Fruit fly (Drosophila melanogaster) whole organism, embryonic: ENCODE results near the gene Hecw.

Experiments used
- Aef1 ChIP-seq: fragments of 200-800 bp; sonication (Bioruptor generic); IDR thresholded peaks from 3 replicates; pipeline ENCODE4 v1.3.6; 2022; ENCODE audit warnings: missing biosample characterization, missing genetic modification characterization
- Atf-2 ChIP-seq: fragments of 200-800 bp; sonication (Bioruptor generic); optimal IDR thresholded peaks from 2 replicates; lab custom pipeline; 2016; ENCODE audit warnings: missing biosample characterization, missing genetic modification characterization
- CG11695 ChIP-seq: fragments of 200-800 bp; sonication (Bioruptor generic); IDR thresholded peaks from 3 replicates; pipeline ENCODE4 v1.3.6; 2022; ENCODE audit warnings: missing biosample characterization, missing genetic modification characterization
- CG11696 ChIP-seq: fragments of 200-800 bp; sonication (Bioruptor generic); IDR thresholded peaks from 2 replicates; pipeline ENCODE4 v1.3.6; 2022; ENCODE audit warnings: missing biosample characterization, missing genetic modification characterization
- CG12219 ChIP-seq: fragments of 200-800 bp; sonication (Bioruptor generic); optimal IDR thresholded peaks from 3 replicates; lab custom pipeline; 2018; ENCODE audit warnings: missing biosample characterization, mild to moderate bottlenecking, missing genetic modification characterization
- CG13123 ChIP-seq: fragments of 200-800 bp; sonication (Bioruptor generic); optimal IDR thresholded peaks from 2 replicates; lab custom pipeline; 2016; ENCODE audit warnings: missing biosample characterization, missing genetic modification characterization
- CG15011 ChIP-seq: fragments of 200-800 bp; sonication (Bioruptor generic); optimal IDR thresholded peaks from 3 replicates; lab custom pipeline; 2018; ENCODE audit warnings: missing biosample characterization, mild to moderate bottlenecking, missing genetic modification characterization
- CG1529 ChIP-seq: fragments of 200-800 bp; sonication (Bioruptor generic); optimal IDR thresholded peaks from 3 replicates; lab custom pipeline; 2018; ENCODE audit warnings: missing biosample characterization, missing genetic modification characterization
- CG16779 ChIP-seq: fragments of 200-800 bp; sonication (Bioruptor generic); IDR thresholded peaks from 2 replicates; pipeline ENCODE4 v1.3.6; 2022; ENCODE audit warnings: missing biosample characterization, missing genetic modification characterization
- CG17568 ChIP-seq: fragments of 200-800 bp; sonication (Bioruptor generic); optimal IDR thresholded peaks from 2 replicates; lab custom pipeline; 2018; ENCODE audit warnings: missing biosample characterization, mild to moderate bottlenecking, missing genetic modification characterization, moderate library complexity
- CG30431 ChIP-seq: fragments of 200-800 bp; sonication (Bioruptor generic); optimal IDR thresholded peaks from 2 replicates; lab custom pipeline; 2017; ENCODE audit warnings: missing biosample characterization, missing genetic modification characterization
- CG3163 ChIP-seq: fragments of 200-800 bp; sonication (Bioruptor generic); optimal IDR thresholded peaks from 3 replicates; lab custom pipeline; 2016; ENCODE audit warnings: missing biosample characterization, missing genetic modification characterization
- CG4424 ChIP-seq: fragments of 200-800 bp; sonication (Bioruptor generic); optimal IDR thresholded peaks from 3 replicates; lab custom pipeline; 2016; ENCODE audit warnings: missing biosample characterization, missing genetic modification characterization
- CG5953 ChIP-seq: fragments of 200-800 bp; sonication (Bioruptor generic); IDR thresholded peaks from 2 replicates; pipeline ENCODE4 v1.3.6; 2022; ENCODE audit warnings: missing biosample characterization, missing genetic modification characterization
- CG6854 ChIP-seq: fragments of 200-800 bp; sonication (Bioruptor generic); optimal IDR thresholded peaks from 3 replicates; lab custom pipeline; 2017; ENCODE audit warnings: missing biosample characterization, mild to moderate bottlenecking, missing genetic modification characterization
- CG7271 ChIP-seq: fragments of 200-800 bp; sonication (Bioruptor generic); optimal IDR thresholded peaks from 2 replicates; lab custom pipeline; 2018; ENCODE audit warnings: missing biosample characterization, mild to moderate bottlenecking, missing genetic modification characterization, moderate library complexity
- CG7963 ChIP-seq: fragments of 200-800 bp; sonication (Bioruptor generic); IDR thresholded peaks from 3 replicates; pipeline ENCODE4 v1.3.6; 2022; ENCODE audit warnings: missing biosample characterization, missing genetic modification characterization; ENCODE audit not compliant: partially characterized antibody
- CG8944 ChIP-seq: fragments of 200-800 bp; sonication (Bioruptor generic); optimal IDR thresholded peaks from 3 replicates; lab custom pipeline; 2016; ENCODE audit warnings: missing biosample characterization, missing genetic modification characterization
- CG9932 ChIP-seq: fragments of 200-800 bp; sonication (Bioruptor generic); IDR thresholded peaks from 2 replicates; pipeline ENCODE4 v1.3.6; 2022; ENCODE audit warnings: missing biosample characterization, missing genetic modification characterization
- D ChIP-seq, 2 experiments: fragments of 200-800 bp in 1 of 2; fragments of >200 bp in 1 of 2; sonication (Bioruptor generic) in 1 of 2; optimal IDR thresholded peaks; 2 replicates in 1 of 2; 3 replicates in 1 of 2; lab custom pipeline; 2017; ENCODE audit warnings: mild to moderate bottlenecking in 1 of 2, missing biosample characterization in 1 of 2, missing genetic modification characterization in 1 of 2, missing genetic modification reagents in 1 of 2
- E2f2 ChIP-seq: fragments of 200-800 bp; sonication (Bioruptor generic); IDR thresholded peaks from 2 replicates; pipeline ENCODE4 v1.3.6; 2022; ENCODE audit warnings: missing biosample characterization, missing genetic modification characterization
- Elba2 ChIP-seq: fragments of 200-800 bp; sonication (Bioruptor generic); optimal IDR thresholded peaks from 3 replicates; lab custom pipeline; 2016; ENCODE audit warnings: missing biosample characterization, missing genetic modification characterization
- H15 ChIP-seq: fragments of 200-800 bp; sonication (Bioruptor generic); IDR thresholded peaks from 3 replicates; pipeline ENCODE4 v1.3.6; 2022; ENCODE audit warnings: missing biosample characterization, missing genetic modification characterization
- Med ChIP-seq: fragments of 200-800 bp; sonication (Bioruptor generic); peaks from one replicate; lab custom pipeline; 2016; ENCODE audit warnings: missing biosample characterization, missing genetic modification characterization, mild to moderate bottlenecking, inconsistent platforms, moderate library complexity
- Mes4 ChIP-seq: fragments of 200-800 bp; sonication (Bioruptor generic); optimal IDR thresholded peaks from 2 replicates; lab custom pipeline; 2016; ENCODE audit warnings: missing biosample characterization, missing genetic modification characterization
- Oli ChIP-seq: fragments of 200-800 bp; sonication (Bioruptor generic); optimal IDR thresholded peaks from 2 replicates; lab custom pipeline; 2018; ENCODE audit warnings: missing biosample characterization, mild to moderate bottlenecking, missing genetic modification characterization, moderate library complexity
- Rx ChIP-seq: fragments of 200-800 bp; sonication (Bioruptor generic); IDR thresholded peaks from 2 replicates; pipeline ENCODE4 v1.3.6; 2022; ENCODE audit warnings: missing biosample characterization, missing genetic modification characterization
- Trl ChIP-seq, 3 experiments: fragments of >200 bp in 2 of 3; fragments of 200-800 bp in 1 of 3; sonication (Bioruptor generic) in 1 of 3; optimal IDR thresholded peaks; 2 replicates in 1 of 3; 3 replicates in 2 of 3; lab custom pipeline; 2016 to 2017; ENCODE audit warnings: missing biosample characterization in 1 of 3, missing genetic modification characterization in 1 of 3
- al ChIP-seq: fragments of 200-800 bp; sonication (Bioruptor generic); IDR thresholded peaks from 2 replicates; pipeline ENCODE4 v1.3.6; 2022; ENCODE audit warnings: missing biosample characterization, missing genetic modification characterization
- ap ChIP-seq: fragments of 200-800 bp; sonication (Bioruptor generic); IDR thresholded peaks from 2 replicates; pipeline ENCODE4 v1.3.6; 2022; ENCODE audit warnings: missing biosample characterization, missing genetic modification characterization
- ash1 ChIP-seq: fragments of 200-800 bp; sonication (Bioruptor generic); optimal IDR thresholded peaks from 2 replicates; lab custom pipeline; 2018; ENCODE audit warnings: missing biosample characterization, mild to moderate bottlenecking, missing genetic modification characterization
- bab2 ChIP-seq: fragments of 200-800 bp; sonication (Bioruptor generic); optimal IDR thresholded peaks from 2 replicates; lab custom pipeline; 2016; ENCODE audit warnings: missing biosample characterization, missing genetic modification characterization
- br ChIP-seq: fragments of >200 bp; optimal IDR thresholded peaks from 2 replicates; lab custom pipeline; 2017
- bsh ChIP-seq, 2 experiments: fragments of 200-800 bp; sonication (Bioruptor generic); optimal IDR thresholded peaks; 2 replicates each; lab custom pipeline; 2017 to 2018; ENCODE audit warnings: mild to moderate bottlenecking in 2 of 2, missing biosample characterization in 2 of 2, missing genetic modification characterization in 2 of 2, moderate library complexity in 1 of 2
- dimm ChIP-seq: fragments of 200-800 bp; sonication (Bioruptor generic); IDR thresholded peaks from 2 replicates; pipeline ENCODE4 v1.3.6; 2022; ENCODE audit warnings: missing biosample characterization, missing genetic modification characterization
- dm ChIP-seq: fragments of 200-800 bp; sonication (Bioruptor generic); optimal IDR thresholded peaks from 3 replicates; lab custom pipeline; 2016; ENCODE audit warnings: missing biosample characterization, missing genetic modification characterization
- exex ChIP-seq: fragments of 200-800 bp; sonication (Bioruptor generic); optimal IDR thresholded peaks from 4 replicates; lab custom pipeline; 2018; ENCODE audit warnings: missing biosample characterization, mild to moderate bottlenecking, missing genetic modification characterization, moderate library complexity
- gce ChIP-seq: fragments of 200-800 bp; sonication (Bioruptor generic); IDR thresholded peaks from 3 replicates; pipeline ENCODE4 v1.3.6; 2022; ENCODE audit warnings: missing biosample characterization, missing genetic modification characterization
- gsb ChIP-seq: fragments of 200-800 bp; sonication (Bioruptor generic); IDR thresholded peaks from 2 replicates; pipeline ENCODE4 v1.3.6; 2022; ENCODE audit warnings: missing biosample characterization, missing genetic modification characterization
- lbe ChIP-seq: fragments of 200-800 bp; sonication (Bioruptor generic); optimal IDR thresholded peaks from 2 replicates; lab custom pipeline; 2016; ENCODE audit warnings: missing biosample characterization, mild to moderate bottlenecking, missing genetic modification characterization
- mam ChIP-seq: fragments of 200-800 bp; sonication (Bioruptor generic); optimal IDR thresholded peaks from 3 replicates; lab custom pipeline; 2016; ENCODE audit warnings: missing biosample characterization, missing genetic modification characterization
- peb ChIP-seq: fragments of 200-800 bp; sonication (Bioruptor generic); IDR thresholded peaks from 2 replicates; pipeline ENCODE4 v1.3.6; 2022; ENCODE audit warnings: missing biosample characterization, missing genetic modification characterization
- prd ChIP-seq, 3 experiments: fragments of >200 bp in 2 of 3; fragments of 200-800 bp in 1 of 3; sonication (Bioruptor generic) in 1 of 3; optimal IDR thresholded peaks in 2 of 3; IDR thresholded peaks in 1 of 3; 2 replicates in 2 of 3; 3 replicates in 1 of 3; pipeline versions ENCODE4 v1.3.6 to Lab custom; 2017 to 2022; ENCODE audit warnings: missing biosample characterization in 1 of 3, missing genetic modification characterization in 1 of 3
- sc ChIP-seq, 3 experiments: fragments of >200 bp in 2 of 3; fragments of 200-800 bp in 1 of 3; sonication (Bioruptor generic) in 1 of 3; optimal IDR thresholded peaks; 2 replicates in 2 of 3; 3 replicates in 1 of 3; lab custom pipeline; 2017; ENCODE audit warnings: mild to moderate bottlenecking in 1 of 3, missing biosample characterization in 1 of 3, missing genetic modification characterization in 1 of 3, missing genetic modification reagents in 1 of 3
- sob ChIP-seq: fragments of 200-800 bp; sonication (Bioruptor generic); IDR thresholded peaks from 2 replicates; pipeline ENCODE4 v1.3.6; 2022; ENCODE audit warnings: missing biosample characterization, missing genetic modification characterization
- sqz ChIP-seq: fragments of 200-800 bp; sonication (Bioruptor generic); optimal IDR thresholded peaks from 3 replicates; lab custom pipeline; 2018; ENCODE audit warnings: missing biosample characterization, mild to moderate bottlenecking, missing genetic modification characterization
- tll ChIP-seq, 2 experiments: fragments of 200-800 bp in 1 of 2; fragments of >200 bp in 1 of 2; sonication (Bioruptor generic) in 1 of 2; optimal IDR thresholded peaks; 2 replicates each; lab custom pipeline; 2017 to 2019; ENCODE audit warnings: missing biosample characterization in 2 of 2, missing genetic modification characterization in 2 of 2, mild to moderate bottlenecking in 1 of 2, moderate library complexity in 1 of 2
- tna ChIP-seq: fragments of 200-800 bp; sonication (Bioruptor generic); IDR thresholded peaks from 2 replicates; pipeline ENCODE4 v1.3.6; 2022; ENCODE audit warnings: missing biosample characterization, missing genetic modification characterization; ENCODE audit not compliant: partially characterized antibody
- tup ChIP-seq: fragments of 200-800 bp; sonication (Bioruptor generic); optimal IDR thresholded peaks from 2 replicates; lab custom pipeline; 2016; ENCODE audit warnings: missing biosample characterization, mild to moderate bottlenecking, missing genetic modification characterization, moderate library complexity
- yki ChIP-seq: fragments of >200 bp; optimal IDR thresholded peaks from 3 replicates; lab custom pipeline; 2018

Hecw gene

DNA sequence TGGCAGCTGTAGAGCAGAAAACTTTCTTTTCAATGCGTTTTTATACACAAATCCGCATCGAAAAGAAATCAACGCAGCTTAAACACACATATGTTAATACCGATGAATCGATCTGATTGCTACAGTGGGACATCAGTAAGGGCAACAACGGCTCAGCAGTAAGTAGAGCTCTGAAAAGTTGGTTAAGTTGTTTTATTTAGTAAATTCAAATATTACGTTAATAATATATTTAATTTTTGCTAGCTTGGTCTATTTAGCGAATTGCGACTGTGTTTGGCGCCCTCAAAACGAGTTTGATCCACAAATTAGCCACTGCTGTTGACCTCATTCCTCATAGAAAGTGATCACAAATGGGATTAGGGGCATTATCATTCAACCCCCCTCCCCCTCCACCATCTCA is 43.3 kb downstream of the Hecw start (continued):
- TF ChIP-seq CG1529 (GFP tag; lab: Kevin White, UChicago) (peak; percentile 62), Med (GFP tag; lab: Kevin White, UChicago) (peak; percentile 84), CG8944 (no peak), gsb (GFP tag; lab: Robert Waterston, UW) (no peak), yki (lab: Kevin White, UChicago) (no peak), CG15011 (GFP tag; lab: Kevin White, UChicago) (no peak), Rx (GFP tag; lab: Robert Waterston, UW) (peak; percentile 47), sc (optimal IDR thresholded peaks at IDR 0.05; lab: Kevin White, UChicago) (no peak), sc (GFP tag; optimal IDR thresholded peaks at IDR 0.05; lab: Kevin White, UChicago) (no peak), CG9932 (GFP tag; lab: Robert Waterston, UW) (peak; percentile 32; the same call in 1 of the 2 replicates), Oli (tag; lab: Kevin White, UChicago) (peak; percentile 60), tna (no peak), Trl (optimal IDR thresholded peaks at IDR 0.05; lab: Kevin White, UChicago) (no peak), Trl (GFP tag; optimal IDR thresholded peaks at IDR 0.05; lab: Kevin White, UChicago) (no peak), CG16779 (no peak), gce (GFP tag; lab: Robert Waterston, UW) (peak; percentile 56; the same call in 1 of the 3 replicates), bab2 (GFP tag; lab: Kevin White, UChicago) (no peak), CG3163 (GFP tag; lab: Kevin White, UChicago) (no peak), CG17568 (GFP tag; lab: Kevin White, UChicago) (peak; percentile 2), ap (GFP tag; lab: Robert Waterston, UW) (peak; percentile 32; the same call in 1 of the 2 replicates), H15 (peak; percentile 65; the same call in 1 of the 3 replicates), CG13123 (GFP tag; lab: Kevin White, UChicago) (no peak), tup (GFP tag; lab: Kevin White, UChicago) (no peak), ash1 (GFP tag; lab: Kevin White, UChicago) (no peak), sob (GFP tag; lab: Robert Waterston, UW) (peak; percentile 57; the same call in 1 of the 2 replicates), CG4424 (GFP tag; lab: Kevin White, UChicago) (peak; percentile 55), sqz (GFP tag; lab: Kevin White, UChicago) (peak; percentile 4), D (optimal IDR thresholded peaks at IDR 0.05; lab: Kevin White, UChicago) (no peak), D (GFP tag; optimal IDR thresholded peaks at IDR 0.05; lab: Kevin White, UChicago) (peak; percentile 11), E2f2 (GFP tag; lab: Robert Waterston, UW) (peak; percentile 26; the same call in 1 of the 2 replicates), peb (GFP tag; lab: Robert Waterston, UW) (no peak), mam (no peak), bsh (GFP tag; optimal IDR thresholded peaks at IDR 0.05; lab: Kevin White, UChicago) (peak in 1 of 2 experiments; percentile 70), CG11696 (GFP tag; lab: Robert Waterston, UW) (no peak), Atf-2 (no peak), CG5953 (GFP tag; lab: Robert Waterston, UW) (peak; percentile 48; the same call in 1 of the 2 replicates), exex (tag; lab: Kevin White, UChicago) (no peak), CG30431 (GFP tag; lab: Kevin White, UChicago) (peak; percentile 29), prd (optimal IDR thresholded peaks at IDR 0.05; lab: Kevin White, UChicago) (no peak), prd (GFP tag; IDR thresholded peaks at IDR 0.05; lab: Robert Waterston, UW) (peak; percentile 70), CG6854 (no peak), dm (GFP tag; lab: Kevin White, UChicago) (no peak), Elba2 (no peak), al (GFP tag; lab: Robert Waterston, UW) (no peak), CG7963 (no peak), Aef1 (peak; percentile 44; the same call in 1 of the 3 replicates), CG11695 (0 out of 3 replicates have a peak, but pooled peaks have one; percentile 38), CG12219 (GFP tag; lab: Kevin White, UChicago) (peak; percentile 46), br (no peak), dimm (GFP tag; lab: Robert Waterston, UW) (peak; percentile 52), CG7271 (tag; lab: Kevin White, UChicago) (no peak), tll (GFP tag; optimal IDR thresholded peaks at IDR 0.05; lab: Kevin White, UChicago) (no peak), Mes4 (no peak), lbe (GFP tag; lab: Kevin White, UChicago) (no peak)
